Fruit fly (Drosophila melanogaster): ENCODE results near the gene Oseg4.

Oseg4 gene

DNA sequence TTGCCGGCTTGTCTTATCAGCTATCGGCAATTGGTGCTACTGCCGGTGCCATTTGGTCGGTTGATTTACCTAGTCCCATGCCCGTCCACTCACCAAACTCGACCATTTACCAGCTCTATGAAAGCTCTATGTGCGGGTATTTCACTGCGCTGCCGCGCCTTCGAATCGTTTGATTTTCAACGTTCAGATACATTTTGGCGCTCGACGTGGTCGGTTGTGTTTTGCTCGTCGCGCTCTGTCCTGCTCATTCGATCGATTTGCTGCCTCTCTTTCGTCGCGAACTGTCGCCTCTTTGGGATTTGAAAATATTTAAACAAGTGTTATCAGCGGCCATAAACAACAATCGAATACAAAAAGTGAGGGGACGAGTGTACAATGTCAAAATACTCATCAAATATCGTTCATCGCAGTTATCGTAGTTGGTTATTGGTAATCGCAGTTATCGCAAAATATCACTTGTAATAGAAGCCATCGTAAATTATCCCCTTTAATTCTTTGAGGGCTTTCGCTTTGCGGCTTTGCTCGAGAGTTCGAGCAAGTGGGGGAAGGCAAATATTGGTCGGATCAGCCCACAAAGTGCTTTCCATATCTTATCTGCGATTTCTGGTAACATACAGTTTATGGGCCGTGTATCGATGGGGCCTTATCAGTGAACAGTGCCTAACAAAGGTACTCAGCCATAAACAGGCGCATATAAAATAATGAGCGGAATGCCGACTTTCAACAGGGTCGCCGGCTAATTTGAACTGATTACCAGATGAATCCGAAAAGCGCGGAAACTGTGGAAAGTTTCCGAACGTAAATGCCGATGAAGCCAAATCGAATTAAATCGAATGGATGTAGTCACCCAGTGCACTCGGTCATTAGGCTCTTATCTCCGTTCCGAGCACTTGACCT is 6.3 kb upstream of the Oseg4 start (continued):
- TF ChIP-seq CG10543 (GFP tag; optimal IDR thresholded peaks at IDR 0.05) (peak; percentile 75), so (GFP tag; IDR thresholded peaks at IDR 0.05) (peak; percentile 39; the same call in 1 of the 3 replicates), otp (GFP tag; IDR thresholded peaks at IDR 0.05) (peak; percentile 20; the same call in 1 of the 3 replicates), dysf (GFP tag; IDR thresholded peaks at IDR 0.05) (no peak), nmo (GFP tag; optimal IDR thresholded peaks at IDR 0.05) (no peak), Adf1 (GFP tag; IDR thresholded peaks at IDR 0.05) (peak; percentile 43; the same call in 1 of the 2 replicates), ro (GFP tag; IDR thresholded peaks at IDR 0.05) (no peak), CG11695 (GFP tag; IDR thresholded peaks at IDR 0.05) (no peak), unc-4 (GFP tag; IDR thresholded peaks at IDR 0.05; ENCODE audit: partially characterized antibody) (no peak), usp (GFP tag; optimal IDR thresholded peaks at IDR 0.05) (no peak), CG7839 (tag; optimal IDR thresholded peaks at IDR 0.05) (no peak), sens (GFP tag) (peak; percentile 86), CG9727 (GFP tag; optimal IDR thresholded peaks at IDR 0.05) (no peak), ken (GFP tag; IDR thresholded peaks at IDR 0.05) (0 out of 3 replicates have a peak, but pooled peaks have one; percentile 19), jing (GFP tag; optimal IDR thresholded peaks at IDR 0.05) (no peak), ems (GFP tag; optimal IDR thresholded peaks at IDR 0.05) (no peak), Jarid2 (GFP tag; optimal IDR thresholded peaks at IDR 0.05) (peak; percentile 52), slbo (GFP tag; IDR thresholded peaks at IDR 0.05) (no peak), gem (tag; optimal IDR thresholded peaks at IDR 0.05) (peak; percentile 8), run (tag; optimal IDR thresholded peaks at IDR 0.05) (peak; percentile 45), Bteb2 (GFP tag; optimal IDR thresholded peaks at IDR 0.05) (no peak), Nf-YC (tag; optimal IDR thresholded peaks at IDR 0.05) (peak; percentile 63), CG6791 (GFP tag; IDR thresholded peaks at IDR 0.05; ENCODE audit: partially characterized antibody) (no peak; the same call in 2 of the 3 replicates), fd102C (GFP tag; optimal IDR thresholded peaks at IDR 0.05) (no peak), Trl (optimal IDR thresholded peaks at IDR 0.05) (peak in 1 of 2 experiments; percentile 38), Trl (GFP tag; optimal IDR thresholded peaks at IDR 0.05) (no peak), slou (GFP tag; optimal IDR thresholded peaks at IDR 0.05) (no peak), fd3F (GFP tag; optimal IDR thresholded peaks at IDR 0.05) (no peak), ara (GFP tag; IDR thresholded peaks at IDR 0.05) (no peak), z (GFP tag; IDR thresholded peaks at IDR 0.05) (no peak)

DNA sequence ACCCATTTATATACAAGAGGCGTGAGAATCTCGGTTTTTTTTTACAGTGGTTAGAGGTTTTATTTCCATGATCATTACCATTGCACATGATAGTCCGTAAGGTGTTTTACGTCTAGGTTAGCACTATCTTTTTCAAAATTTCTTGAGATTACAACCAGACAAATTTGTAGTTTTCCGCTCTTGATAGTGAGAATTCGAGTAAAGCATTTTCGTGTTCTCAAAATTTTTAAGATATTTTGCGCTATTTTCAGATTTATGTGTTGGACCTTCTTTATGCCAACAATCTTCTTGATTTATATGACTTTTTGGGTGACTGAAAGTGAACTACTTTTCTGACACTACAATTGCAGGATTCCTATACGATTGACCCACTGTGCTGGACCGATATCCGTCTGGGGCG is 5.5 kb upstream of the Oseg4 start:
- peak; percentile 15 for TF ChIP-seq CG9437 (GFP tag; optimal IDR thresholded peaks at IDR 0.05)
- peak; percentile 24 for TF ChIP-seq phol (tag; optimal IDR thresholded peaks at IDR 0.05)
- peak; percentile 18; the same call in 1 of the 2 replicates for TF ChIP-seq lmd (GFP tag; IDR thresholded peaks at IDR 0.05)
- TF ChIP-seq CG12659 (GFP tag; optimal IDR thresholded peaks at IDR 0.05), result no peak
- no peak for TF ChIP-seq CG7928 (GFP tag; optimal IDR thresholded peaks at IDR 0.05)
- TF ChIP-seq CG14441 (GFP tag; IDR thresholded peaks at IDR 0.05), result peak; percentile 14; the same call in 1 of the 2 replicates
- TF ChIP-seq Ptx1 (GFP tag; IDR thresholded peaks at IDR 0.05), result peak; percentile 34; the same call in 1 of the 2 replicates
- peak; percentile 45 for TF ChIP-seq CG30403 (GFP tag; optimal IDR thresholded peaks at IDR 0.05)
- peak; percentile 33; the same call in 1 of the 3 replicates for TF ChIP-seq CG17361 (GFP tag; IDR thresholded peaks at IDR 0.05)
- TF ChIP-seq Sox100B (GFP tag; optimal IDR thresholded peaks at IDR 0.05), result peak; percentile 36
- TF ChIP-seq sens (GFP tag), result peak; percentile 53
- peak; percentile 56 for TF ChIP-seq CG11504 (tag; optimal IDR thresholded peaks at IDR 0.05)
- no peak for TF ChIP-seq CG12236 (GFP tag; optimal IDR thresholded peaks at IDR 0.05)
- TF ChIP-seq CG13296 (GFP tag; optimal IDR thresholded peaks at IDR 0.05), result no peak
- TF ChIP-seq CoRest (tag; optimal IDR thresholded peaks at IDR 0.05), result peak; percentile 35
- peak; percentile 45 for TF ChIP-seq Oli (tag; optimal IDR thresholded peaks at IDR 0.05)
- 0 out of 3 replicates have a peak, but pooled peaks have one; percentile 50 for TF ChIP-seq hb (GFP tag; IDR thresholded peaks at IDR 0.05; ENCODE audit: partially characterized antibody)
- TF ChIP-seq NK7.1 (GFP tag; optimal IDR thresholded peaks at IDR 0.05), result no peak
- TF ChIP-seq ase (GFP tag; IDR thresholded peaks at IDR 0.05), result 0 out of 3 replicates have a peak, but pooled peaks have one; percentile 30
- TF ChIP-seq sens-2 (GFP tag; IDR thresholded peaks at IDR 0.05), result no peak
- TF ChIP-seq Ets65A (GFP tag), result peak; percentile 77
- TF ChIP-seq CG1602 (GFP tag; optimal IDR thresholded peaks at IDR 0.05), result peak; percentile 7
